Fruit fly (Drosophila melanogaster) whole organism, embryonic: ENCODE results near the gene side-IV.
A peak's percentile ranks its signal among the peaks of the same experiment; 100 is the strongest.

Experiments used
- Antp ChIP-seq: fragments of 200-800 bp; sonication (Bioruptor generic); optimal IDR thresholded peaks from 3 replicates; lab custom pipeline; 2016; ENCODE audit warnings: missing biosample characterization, missing genetic modification characterization
- CG12299 ChIP-seq: fragments of 200-800 bp; sonication (Bioruptor generic); optimal IDR thresholded peaks from 2 replicates; lab custom pipeline; 2018; ENCODE audit warnings: missing biosample characterization, mild to moderate bottlenecking, missing genetic modification characterization
- CG13296 ChIP-seq: fragments of 200-800 bp; sonication (Bioruptor generic); optimal IDR thresholded peaks from 3 replicates; lab custom pipeline; 2018; ENCODE audit warnings: missing biosample characterization, mild to moderate bottlenecking, missing genetic modification characterization
- CG13424 ChIP-seq: fragments of 200-800 bp; sonication (Bioruptor generic); optimal IDR thresholded peaks from 2 replicates; lab custom pipeline; 2019; ENCODE audit warnings: missing biosample characterization, mild to moderate bottlenecking, missing genetic modification characterization, moderate library complexity
- CG13894 ChIP-seq: fragments of 200-800 bp; sonication (Bioruptor generic); optimal IDR thresholded peaks from 3 replicates; lab custom pipeline; 2018; ENCODE audit warnings: missing biosample characterization, mild to moderate bottlenecking, missing genetic modification characterization, moderate library complexity
- CG14710 ChIP-seq: fragments of 200-800 bp; sonication (Bioruptor generic); optimal IDR thresholded peaks from 3 replicates; lab custom pipeline; 2019; ENCODE audit warnings: missing biosample characterization, mild to moderate bottlenecking, missing genetic modification characterization, moderate library complexity
- CG15514 ChIP-seq: fragments of 200-800 bp; sonication (Bioruptor generic); optimal IDR thresholded peaks from 3 replicates; lab custom pipeline; 2017; ENCODE audit warnings: missing biosample characterization, missing genetic modification characterization, mild to moderate bottlenecking, moderate library complexity, missing genetic modification reagents
- CG15601 ChIP-seq: fragments of 200-800 bp; sonication (Bioruptor generic); optimal IDR thresholded peaks from 3 replicates; lab custom pipeline; 2019; ENCODE audit warnings: missing biosample characterization, mild to moderate bottlenecking, missing genetic modification characterization, moderate library complexity
- CG16815 ChIP-seq: fragments of 200-800 bp; sonication (Bioruptor generic); optimal IDR thresholded peaks from 3 replicates; lab custom pipeline; 2017; ENCODE audit warnings: missing biosample characterization, mild to moderate bottlenecking, missing genetic modification characterization
- CG17912 ChIP-seq: fragments of 200-800 bp; sonication (Bioruptor generic); optimal IDR thresholded peaks from 2 replicates; lab custom pipeline; 2018; ENCODE audit warnings: missing biosample characterization, mild to moderate bottlenecking, missing genetic modification characterization
- CG1792 ChIP-seq: fragments of 200-800 bp; sonication (Bioruptor generic); optimal IDR thresholded peaks from 2 replicates; lab custom pipeline; 2016; ENCODE audit warnings: missing biosample characterization, missing genetic modification characterization
- CG31441 ChIP-seq: fragments of 200-800 bp; sonication (Bioruptor generic); IDR thresholded peaks from 2 replicates; pipeline ENCODE4 v1.3.6; 2022; ENCODE audit warnings: missing biosample characterization, missing genetic modification characterization
- CG3407 ChIP-seq: fragments of 200-800 bp; sonication (Bioruptor generic); optimal IDR thresholded peaks from 2 replicates; lab custom pipeline; 2018; ENCODE audit warnings: missing biosample characterization, mild to moderate bottlenecking, missing genetic modification characterization
- CG3726 ChIP-seq: fragments of 200-800 bp; sonication (Bioruptor generic); IDR thresholded peaks from 3 replicates; pipeline ENCODE4, ENCODE4 v1.3.6; 2022; ENCODE audit warnings: missing biosample characterization, missing genetic modification characterization
- CG3838 ChIP-seq: fragments of 200-800 bp; sonication (Bioruptor generic); optimal IDR thresholded peaks from 3 replicates; lab custom pipeline; 2016; ENCODE audit warnings: missing biosample characterization, missing genetic modification characterization
- CG4404 ChIP-seq: fragments of 200-800 bp; sonication (Bioruptor generic); IDR thresholded peaks from 2 replicates; pipeline ENCODE4 v1.3.6; 2022; ENCODE audit warnings: missing biosample characterization, missing genetic modification characterization
- CG4617 ChIP-seq: fragments of 200-800 bp; sonication (Bioruptor generic); optimal IDR thresholded peaks from 3 replicates; lab custom pipeline; 2016; ENCODE audit warnings: missing biosample characterization, missing genetic modification characterization, borderline replicate concordance
- CG5953 ChIP-seq: fragments of 200-800 bp; sonication (Bioruptor generic); IDR thresholded peaks from 2 replicates; pipeline ENCODE4 v1.3.6; 2022; ENCODE audit warnings: missing biosample characterization, missing genetic modification characterization
- CG6854 ChIP-seq: fragments of 200-800 bp; sonication (Bioruptor generic); optimal IDR thresholded peaks from 3 replicates; lab custom pipeline; 2017; ENCODE audit warnings: missing biosample characterization, mild to moderate bottlenecking, missing genetic modification characterization
- CG7372 ChIP-seq: fragments of 200-800 bp; sonication (Bioruptor generic); IDR thresholded peaks from 2 replicates; pipeline ENCODE4 v1.3.6; 2022; ENCODE audit warnings: missing biosample characterization, missing genetic modification characterization
- CG8765 ChIP-seq: fragments of 200-800 bp; sonication (Bioruptor generic); IDR thresholded peaks from 2 replicates; pipeline ENCODE4 v1.3.6; 2022; ENCODE audit warnings: missing biosample characterization, missing genetic modification characterization
- CG9817 ChIP-seq: fragments of 200-800 bp; sonication (Bioruptor generic); optimal IDR thresholded peaks from 2 replicates; lab custom pipeline; 2018; ENCODE audit warnings: missing biosample characterization, mild to moderate bottlenecking, missing genetic modification characterization, moderate library complexity
- CkIIα-i1 ChIP-seq: fragments of 200-800 bp; sonication (Bioruptor generic); IDR thresholded peaks from 2 replicates; pipeline ENCODE4 v1.3.6; 2022; ENCODE audit warnings: missing biosample characterization, missing genetic modification characterization
- Gug ChIP-seq: fragments of 200-800 bp; sonication (Bioruptor generic); IDR thresholded peaks from 4 replicates; pipeline ENCODE4 v1.3.6; 2022; ENCODE audit warnings: missing biosample characterization, missing genetic modification characterization
- HHEX ChIP-seq: fragments of 200-800 bp; sonication (Bioruptor generic); optimal IDR thresholded peaks from 3 replicates; lab custom pipeline; 2017; ENCODE audit warnings: missing biosample characterization, mild to moderate bottlenecking, missing genetic modification characterization, missing genetic modification reagents
- HLHmδ ChIP-seq: fragments of 200-800 bp; sonication (Bioruptor generic); optimal IDR thresholded peaks from 2 replicates; lab custom pipeline; 2018; ENCODE audit warnings: missing biosample characterization, mild to moderate bottlenecking, missing genetic modification characterization, moderate library complexity
- Hr51 ChIP-seq, 2 experiments: fragments of 200-800 bp; sonication (Bioruptor generic); optimal IDR thresholded peaks; 2 replicates in 1 of 2; 3 replicates in 1 of 2; lab custom pipeline; 2016 to 2018; ENCODE audit warnings: missing biosample characterization in 2 of 2, missing genetic modification characterization in 2 of 2, mild to moderate bottlenecking in 1 of 2, moderate library complexity in 1 of 2
- Nf-YC ChIP-seq: fragments of 200-800 bp; optimal IDR thresholded peaks from 3 replicates; lab custom pipeline; 2019; ENCODE audit warnings: missing biosample characterization, mild to moderate bottlenecking, missing genetic modification characterization, moderate library complexity
- Xbp1 ChIP-seq: fragments of 200-800 bp; sonication (Bioruptor generic); optimal IDR thresholded peaks from 3 replicates; lab custom pipeline; 2016; ENCODE audit warnings: missing biosample characterization, mild to moderate bottlenecking, missing genetic modification characterization
- cad ChIP-seq: fragments of >200 bp; optimal IDR thresholded peaks from 2 replicates; lab custom pipeline; 2017; ENCODE audit warnings: missing biosample characterization, missing genetic modification characterization
- ci ChIP-seq: fragments of 200-800 bp; sonication (Bioruptor generic); IDR thresholded peaks from 3 replicates; pipeline ENCODE4 v1.3.6; 2022; ENCODE audit warnings: missing biosample characterization, missing genetic modification characterization
- croc ChIP-seq: fragments of 200-800 bp; sonication (Bioruptor generic); conservative IDR thresholded peaks from 3 replicates; pipeline ENCODE4 v1.3.6; 2022; ENCODE audit warnings: missing biosample characterization, missing genetic modification characterization
- dan ChIP-seq: fragments of 200-800 bp; sonication (Bioruptor generic); IDR thresholded peaks from 2 replicates; pipeline ENCODE4 v1.3.6; 2022; ENCODE audit warnings: missing biosample characterization, missing genetic modification characterization
- danr ChIP-seq: fragments of 200-800 bp; sonication (Bioruptor generic); IDR thresholded peaks from 2 replicates; pipeline ENCODE4 v1.3.6; 2022; ENCODE audit warnings: missing biosample characterization, missing genetic modification characterization
- ewg ChIP-seq: fragments of 200-800 bp; sonication (Bioruptor generic); optimal IDR thresholded peaks from 3 replicates; lab custom pipeline; 2017; ENCODE audit warnings: mild to moderate bottlenecking, missing biosample characterization, missing genetic modification reagents, missing genetic modification characterization
- fd96Cb ChIP-seq: fragments of 200-800 bp; sonication (Bioruptor generic); optimal IDR thresholded peaks from 2 replicates; lab custom pipeline; 2018; ENCODE audit warnings: missing biosample characterization, mild to moderate bottlenecking, missing genetic modification characterization, moderate library complexity
- gcm ChIP-seq: fragments of 200-800 bp; sonication (Bioruptor generic); optimal IDR thresholded peaks from 2 replicates; lab custom pipeline; 2019; ENCODE audit warnings: missing biosample characterization, mild to moderate bottlenecking, missing genetic modification characterization, moderate library complexity
- gcm2 ChIP-seq: fragments of 200-800 bp; sonication (Bioruptor generic); optimal IDR thresholded peaks from 2 replicates; lab custom pipeline; 2016; ENCODE audit warnings: missing biosample characterization, missing genetic modification characterization
- grau ChIP-seq: fragments of 200-800 bp; optimal IDR thresholded peaks from 3 replicates; lab custom pipeline; 2019; ENCODE audit warnings: missing biosample characterization, mild to moderate bottlenecking, missing genetic modification characterization, moderate library complexity
- her ChIP-seq: fragments of 200-800 bp; sonication (Bioruptor generic); optimal IDR thresholded peaks from 2 replicates; lab custom pipeline; 2016; ENCODE audit warnings: missing biosample characterization, missing genetic modification characterization
- mirr ChIP-seq: fragments of 200-800 bp; sonication (Bioruptor generic); optimal IDR thresholded peaks from 3 replicates; lab custom pipeline; 2018; ENCODE audit warnings: missing biosample characterization, mild to moderate bottlenecking, missing genetic modification characterization
- mld ChIP-seq: fragments of 200-800 bp; sonication (Bioruptor generic); IDR thresholded peaks from 3 replicates; pipeline ENCODE4 v1.3.6; 2022; ENCODE audit warnings: missing biosample characterization, missing genetic modification characterization; ENCODE audit not compliant: partially characterized antibody
- org-1 ChIP-seq: fragments of 200-800 bp; sonication (Bioruptor generic); optimal IDR thresholded peaks from 2 replicates; lab custom pipeline; 2017; ENCODE audit warnings: missing biosample characterization, missing genetic modification characterization
- peb ChIP-seq: fragments of 200-800 bp; sonication (Bioruptor generic); IDR thresholded peaks from 2 replicates; pipeline ENCODE4 v1.3.6; 2022; ENCODE audit warnings: missing biosample characterization, missing genetic modification characterization
- pros ChIP-seq: fragments of 200-800 bp; sonication (Bioruptor generic); optimal IDR thresholded peaks from 3 replicates; lab custom pipeline; 2019; ENCODE audit warnings: missing biosample characterization, mild to moderate bottlenecking, missing genetic modification characterization, moderate library complexity
- row ChIP-seq: fragments of 200-800 bp; sonication (Bioruptor generic); IDR thresholded peaks from 3 replicates; pipeline ENCODE4 v1.3.6; 2022; ENCODE audit warnings: missing biosample characterization, missing genetic modification characterization
- slbo ChIP-seq: fragments of 200-800 bp; sonication (Bioruptor generic); IDR thresholded peaks from 2 replicates; pipeline ENCODE4 v1.3.6; 2022; ENCODE audit warnings: missing biosample characterization, missing genetic modification characterization
- slou ChIP-seq: fragments of 200-800 bp; sonication (Bioruptor generic); optimal IDR thresholded peaks from 3 replicates; lab custom pipeline; 2016; ENCODE audit warnings: missing biosample characterization, missing genetic modification characterization
- ssp ChIP-seq: fragments of 200-800 bp; sonication (Bioruptor generic); IDR thresholded peaks from 2 replicates; pipeline ENCODE4 v1.3.6; 2022; ENCODE audit warnings: missing biosample characterization, missing genetic modification characterization
- tin ChIP-seq: fragments of 200-800 bp; sonication (Bioruptor generic); optimal IDR thresholded peaks from 3 replicates; lab custom pipeline; 2016; ENCODE audit warnings: missing biosample characterization, missing genetic modification characterization
- toy ChIP-seq: fragments of 200-800 bp; sonication (Bioruptor generic); IDR thresholded peaks from 2 replicates; pipeline ENCODE4 v1.3.6; 2022; ENCODE audit warnings: missing biosample characterization, missing genetic modification characterization
- z ChIP-seq: fragments of 200-800 bp; sonication (Bioruptor generic); IDR thresholded peaks from 3 replicates; pipeline ENCODE4 v1.3.6; 2022; ENCODE audit warnings: missing biosample characterization, missing genetic modification characterization

Gene side-IV

dm6 chr3R:13471329-13471728, 20.9 kb downstream of the side-IV start (continued):
- TF ChIP-seq CG3726 (GFP tag; lab: Robert Waterston, UW) (no peak), CG8765 (GFP tag; lab: Robert Waterston, UW) (no peak), mld (GFP tag; lab: Robert Waterston, UW) (no peak), Gug (GFP tag; lab: Robert Waterston, UW) (no peak), ewg (GFP tag; lab: Kevin White, UChicago) (no peak), grau (tag; lab: Kevin White, UChicago) (peak; percentile 20), z (GFP tag; lab: Robert Waterston, UW) (no peak), toy (GFP tag; lab: Robert Waterston, UW) (no peak), ci (GFP tag; lab: Robert Waterston, UW) (peak; percentile 38; the same call in 1 of the 3 replicates), CG13296 (GFP tag; lab: Kevin White, UChicago) (no peak), danr (no peak), mirr (GFP tag; lab: Kevin White, UChicago) (no peak), CG13424 (tag; lab: Kevin White, UChicago) (no peak), cad (GFP tag; lab: Kevin White, UChicago) (no peak), CG15514 (GFP tag; lab: Kevin White, UChicago) (no peak), CG3838 (GFP tag; lab: Kevin White, UChicago) (no peak), CG13894 (tag; lab: Kevin White, UChicago) (no peak), croc (no peak), CG5953 (no peak), gcm2 (GFP tag; lab: Kevin White, UChicago) (no peak), CG1792 (GFP tag; lab: Kevin White, UChicago) (no peak), org-1 (GFP tag; lab: Kevin White, UChicago) (no peak), CG17912 (GFP tag; lab: Kevin White, UChicago) (no peak), Nf-YC (tag; lab: Kevin White, UChicago) (no peak), CG4404 (GFP tag; lab: Robert Waterston, UW) (no peak), CG16815 (GFP tag; lab: Kevin White, UChicago) (no peak), CkIIα-i1 (GFP tag; lab: Robert Waterston, UW) (no peak), Xbp1 (GFP tag; lab: Kevin White, UChicago) (peak; percentile 54), row (GFP tag; lab: Robert Waterston, UW) (no peak), CG9817 (tag; lab: Kevin White, UChicago) (peak; percentile 24), CG14710 (tag; lab: Kevin White, UChicago) (no peak), slou (no peak), pros (GFP tag; lab: Kevin White, UChicago) (no peak), her (GFP tag; lab: Kevin White, UChicago) (no peak), Hr51 (GFP tag; optimal IDR thresholded peaks at IDR 0.05; lab: Kevin White, UChicago) (no peak), CG12299 (no peak), slbo (GFP tag; lab: Robert Waterston, UW) (peak; percentile 23; the same call in 1 of the 2 replicates), HLHmδ (GFP tag; lab: Kevin White, UChicago) (no peak), HHEX (GFP tag; lab: Kevin White, UChicago) (no peak), tin (GFP tag; lab: Kevin White, UChicago) (peak; percentile 7), CG3407 (GFP tag; lab: Kevin White, UChicago) (no peak), CG7372 (GFP tag; lab: Robert Waterston, UW) (no peak), CG31441 (no peak), CG4617 (GFP tag; lab: Kevin White, UChicago) (no peak), dan (no peak), Antp (GFP tag; lab: Kevin White, UChicago) (no peak), CG15601 (tag; lab: Kevin White, UChicago) (no peak), fd96Cb (tag; lab: Kevin White, UChicago) (no peak), peb (no peak), gcm (GFP tag; lab: Kevin White, UChicago) (no peak), ssp (GFP tag; lab: Robert Waterston, UW) (no peak), CG6854 (GFP tag; lab: Kevin White, UChicago) (no peak)
